Worm (Caenorhabditis elegans) whole organism, L4/young adult: ENCODE measurements around the gene kin-24.

ENCODE experiments used
- W03F9.2 ChIP-seq: fragments of 150-350 bp; optimal IDR thresholded peaks from 2 replicates; lab custom pipeline; 2014; ENCODE audit warnings: missing biosample characterization, missing genetic modification characterization
- dao-5 ChIP-seq: sonication (generic microtip); optimal IDR thresholded peaks from 2 replicates; lab custom pipeline; 2016; ENCODE audit warnings: missing genotype, missing genetic modification characterization, moderate library complexity, missing compliant biosample characterization
- him-1 ChIP-seq: sonication (generic microtip); optimal IDR thresholded peaks from 2 replicates; lab custom pipeline; 2016; ENCODE audit warnings: missing genotype, missing genetic modification reagents, missing genetic modification characterization, missing compliant biosample characterization

Gene kin-24

DNA sequence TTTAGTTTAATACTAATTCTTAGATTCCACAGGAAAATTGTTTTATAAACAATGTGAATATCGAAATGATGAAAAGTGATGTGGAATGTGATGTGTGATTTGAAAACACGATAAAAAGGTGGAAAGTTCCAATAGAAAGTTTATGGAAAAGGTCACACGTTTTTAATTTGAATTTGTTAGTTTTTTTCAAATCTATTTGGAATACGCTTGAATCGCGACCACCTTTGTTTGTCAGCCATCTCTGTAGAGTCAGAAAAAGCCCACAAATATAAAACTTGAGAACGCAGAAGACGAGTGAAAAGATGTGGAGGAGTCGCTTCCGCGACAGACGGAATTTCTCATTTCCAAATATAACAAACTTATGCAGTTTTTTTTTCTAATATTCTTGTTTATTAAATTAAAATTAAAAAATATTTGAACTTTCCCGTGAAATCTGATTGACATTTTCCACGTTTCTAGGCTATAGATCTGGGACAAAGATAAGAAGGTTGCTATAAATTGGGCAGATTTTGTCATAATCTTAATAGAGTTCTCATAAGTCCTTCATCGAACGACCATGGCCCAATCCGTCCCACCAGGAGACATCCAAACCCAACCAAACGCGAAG lies at the start of gene kin-24, which contains the start of gene msp-56:
TSS of gene kin-24 (minus strand) at position 101 of the 607 bp plus-strand sequence.
TSS of gene msp-56 (plus strand) at position 557 of the 607 bp plus-strand sequence.
- TF ChIP-seq W03F9.2: no peak
- no peak for TF ChIP-seq dao-5 (tag; lab: Kevin White, UChicago)
- no peak for TF ChIP-seq him-1

DNA sequence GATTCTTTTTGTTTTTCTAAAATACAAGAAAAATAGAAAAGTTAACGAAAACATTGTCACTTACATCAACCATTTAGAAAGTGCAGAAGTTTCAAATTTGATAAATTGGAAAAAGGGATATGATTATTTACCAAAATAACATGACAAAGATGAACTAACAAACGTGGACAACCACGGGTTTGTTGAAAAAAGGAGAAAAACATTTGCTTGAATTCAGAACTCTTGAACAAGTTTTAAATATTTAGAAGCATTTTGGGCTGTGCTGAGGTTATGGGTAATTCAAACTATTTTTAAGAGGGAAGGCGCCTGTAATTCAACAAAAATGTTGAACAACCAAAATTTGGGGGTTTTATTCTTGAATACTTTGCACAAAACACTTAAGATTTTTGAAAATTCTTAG lies 49.0 kb upstream of the kin-24 start, which contains the start of gene ttbk-3:
TSS of gene ttbk-3 (minus strand) at position 101 of the 400 bp plus-strand sequence.
- TF ChIP-seq dao-5 (tag; lab: Kevin White, UChicago) (no peak), W03F9.2 (no peak), him-1 (no peak)

DNA sequence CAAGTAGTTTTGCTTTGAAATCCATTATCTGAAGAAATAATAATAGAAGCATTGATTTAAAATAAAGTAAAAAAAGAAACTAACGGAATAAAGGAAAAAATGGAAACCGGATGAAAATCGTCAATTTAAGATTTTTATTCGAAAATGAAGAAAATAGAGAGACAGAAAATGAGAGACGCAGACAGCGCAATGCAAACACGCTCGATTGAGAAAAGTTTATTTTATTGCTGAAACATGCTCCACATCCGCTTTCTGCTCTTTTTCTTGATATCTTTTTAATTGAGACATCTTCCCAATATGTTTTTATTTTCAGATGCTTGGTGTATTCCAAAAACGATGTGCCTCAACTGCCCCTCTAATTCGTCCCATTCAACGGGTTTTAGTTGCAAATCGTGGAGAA lies 43.4 kb upstream of the kin-24 start, which contains the start of the genes prp-18 and mccc-1:
TSS of gene prp-18 (minus strand) at position 127 of the 400 bp plus-strand sequence.
TSS of gene mccc-1 (plus strand) at position 314 of the 400 bp plus-strand sequence.
- TF ChIP-seq dao-5 (tag; lab: Kevin White, UChicago): no peak
- no peak for TF ChIP-seq him-1

DNA sequence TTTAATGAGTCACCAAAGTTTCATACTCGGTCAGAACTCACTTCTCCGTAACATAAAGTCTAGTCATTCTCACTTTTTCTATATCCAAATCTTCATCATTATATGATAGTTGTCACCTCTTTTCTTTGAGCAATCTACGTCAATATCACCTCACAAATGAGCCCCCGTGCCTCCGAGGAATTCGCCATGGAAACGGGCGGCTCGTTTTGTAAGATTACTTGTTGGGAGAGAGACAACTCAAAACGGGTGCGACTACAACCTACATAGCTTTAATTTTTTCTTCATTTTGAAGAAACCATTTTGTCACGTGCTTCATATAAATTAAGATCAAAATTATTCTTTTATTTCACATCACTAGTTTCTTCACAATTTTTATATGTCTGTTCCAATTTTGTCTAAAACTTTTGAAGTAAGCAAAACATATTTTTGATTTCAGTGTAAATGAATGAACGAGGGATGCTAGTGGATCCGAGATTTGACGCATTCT lies 38.1 kb upstream of the kin-24 start, which contains the start of gene nhr-4:
TSS of gene nhr-4 (plus strand) at position 437 of the 487 bp plus-strand sequence.
- no peak for TF ChIP-seq W03F9.2
- TF ChIP-seq him-1: no peak

DNA sequence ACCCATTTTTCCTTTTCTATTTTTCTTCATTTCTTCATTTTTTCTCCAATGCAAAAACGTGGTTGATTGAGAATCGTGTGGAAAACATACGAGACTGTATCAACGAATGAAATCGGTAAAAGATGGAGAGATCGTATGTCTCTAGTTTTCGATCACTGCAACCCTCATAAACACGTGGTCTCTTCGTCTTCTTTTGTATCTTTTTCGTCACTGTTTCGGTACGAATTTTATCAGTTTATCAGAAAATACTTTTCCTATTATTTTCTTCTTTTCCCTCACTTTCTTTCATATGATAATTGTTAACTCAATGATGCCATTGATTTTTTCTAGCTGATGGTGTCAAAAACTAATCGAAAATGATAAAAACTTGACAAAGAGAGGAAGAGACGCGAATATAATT lies 34.8 kb upstream of the kin-24 start:
- TF ChIP-seq him-1 (no peak), dao-5 (tag; lab: Kevin White, UChicago) (no peak), W03F9.2 (no peak)

DNA sequence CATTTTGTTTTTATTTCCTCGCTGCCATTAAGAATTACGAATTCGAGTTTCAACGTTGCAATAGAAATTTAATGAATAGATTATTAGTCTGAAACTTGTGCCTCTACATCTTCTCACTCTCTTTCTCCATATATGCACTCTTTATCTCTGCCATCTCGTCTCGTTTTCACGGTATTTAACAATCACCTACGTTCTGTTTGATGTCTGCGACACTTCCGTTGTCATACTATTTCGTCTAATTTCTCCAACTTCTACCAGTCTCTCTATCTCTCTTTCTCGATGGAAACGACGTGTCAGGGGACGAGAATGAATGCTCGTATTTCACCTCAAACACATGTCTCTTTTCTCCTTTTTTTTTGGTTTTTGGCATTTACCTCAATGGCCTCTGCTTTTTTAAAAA lies 33.0 kb upstream of the kin-24 start:
- TF ChIP-seq W03F9.2 (peak; percentile 30), him-1 (no peak)

DNA sequence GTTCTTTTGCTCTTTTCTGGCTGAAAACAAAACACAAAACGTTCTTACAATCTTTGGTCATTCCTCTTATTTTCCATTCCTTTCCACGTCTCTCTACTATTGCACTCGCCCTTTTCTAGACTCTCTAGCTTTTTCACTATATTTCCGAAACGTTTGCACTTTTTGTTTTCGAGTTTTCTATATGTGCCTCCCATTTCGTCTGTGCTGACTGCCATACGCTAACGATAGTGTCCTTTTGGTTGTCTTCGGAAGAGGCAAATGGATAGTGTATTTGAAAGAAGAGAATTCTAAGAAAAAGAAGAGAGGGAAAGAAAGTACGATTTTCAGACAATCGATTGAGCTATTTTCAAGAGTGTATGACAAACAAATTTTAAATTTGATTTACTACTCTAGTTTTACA lies 31.9 kb upstream of the kin-24 start:
- TF ChIP-seq him-1: no peak
- TF ChIP-seq dao-5 (tag; lab: Kevin White, UChicago): no peak

DNA sequence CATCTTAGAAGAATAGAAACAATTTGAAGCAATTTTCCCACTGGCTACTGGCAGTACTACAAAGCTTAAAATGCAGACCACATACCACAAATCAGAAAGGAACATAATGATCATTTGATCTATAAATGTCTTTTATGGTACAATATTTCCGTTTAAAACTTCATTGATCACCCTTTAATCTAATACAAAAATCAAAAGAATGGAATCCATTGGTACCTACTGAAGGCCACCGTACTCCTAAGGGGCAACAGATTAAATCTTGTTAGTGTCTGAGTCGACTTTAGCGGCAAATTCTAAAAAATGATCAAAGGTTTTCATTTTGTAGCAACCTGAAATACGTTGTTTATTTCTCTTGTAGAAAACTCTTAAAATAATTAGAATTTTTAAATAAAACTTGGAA lies 31.3 kb upstream of the kin-24 start:
- no peak for TF ChIP-seq him-1
- no peak for TF ChIP-seq dao-5 (tag; lab: Kevin White, UChicago)
- no peak for TF ChIP-seq W03F9.2

DNA sequence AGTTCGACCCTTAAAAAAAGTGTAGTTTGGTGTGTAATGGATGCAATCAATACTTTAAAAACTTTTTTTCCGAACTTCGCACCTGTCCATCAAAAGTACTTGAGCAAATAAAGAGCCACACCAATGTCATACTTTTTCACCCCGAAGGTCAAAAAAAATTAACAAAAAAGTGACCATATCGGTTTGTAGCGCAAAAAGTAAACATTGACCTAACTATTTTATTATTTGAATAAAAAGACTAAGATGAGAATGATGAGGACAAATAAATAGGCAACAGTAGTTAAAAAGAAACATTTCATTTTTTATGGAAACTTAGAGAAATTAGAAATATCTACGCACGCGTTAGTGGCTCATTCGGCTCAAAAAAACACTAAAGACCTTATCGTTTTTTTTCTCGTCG lies 28.5 kb upstream of the kin-24 start:
- TF ChIP-seq dao-5 (tag; lab: Kevin White, UChicago) (no peak), W03F9.2 (no peak), him-1 (no peak)

DNA sequence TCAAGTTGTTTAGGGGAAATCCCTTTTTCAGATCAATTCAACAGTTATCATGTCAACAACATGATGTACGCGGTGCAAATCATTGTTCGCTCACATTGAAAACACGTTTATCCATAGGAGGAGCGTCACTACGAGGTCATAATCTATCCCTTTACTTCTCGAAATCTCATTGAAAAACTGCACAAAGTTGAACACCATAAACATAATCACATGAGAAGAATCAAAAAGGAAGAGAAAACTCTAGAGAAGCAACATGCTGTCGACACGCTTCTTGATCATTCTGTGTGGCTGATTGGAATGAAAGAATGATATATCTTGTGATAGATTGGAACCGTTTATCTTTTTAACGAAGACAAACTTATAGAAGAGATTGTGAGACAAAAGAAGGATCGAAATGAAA lies 27.0 kb upstream of the kin-24 start:
- TF ChIP-seq him-1 (no peak), dao-5 (tag; lab: Kevin White, UChicago) (no peak), W03F9.2 (no peak)

DNA sequence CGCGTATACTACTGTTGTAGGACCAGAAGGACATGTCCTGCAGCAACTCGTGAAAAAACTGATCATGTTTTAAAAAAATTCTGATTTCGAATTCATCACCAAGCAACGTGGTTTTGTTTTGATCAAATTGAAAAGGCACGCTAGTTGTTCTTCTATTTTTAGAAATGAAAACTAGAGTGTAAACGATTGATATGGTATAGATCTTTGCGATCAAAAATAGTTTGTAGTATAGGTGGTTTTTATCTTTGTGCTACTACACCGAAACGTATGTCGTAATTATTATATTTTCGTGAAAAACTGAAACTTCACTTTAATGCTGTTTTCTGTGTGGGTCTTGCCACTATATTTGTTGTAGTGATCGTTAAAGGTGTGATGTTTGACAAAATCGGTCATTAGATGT lies 26.0 kb upstream of the kin-24 start:
- TF ChIP-seq him-1: no peak
- no peak for TF ChIP-seq dao-5 (tag; lab: Kevin White, UChicago)
- TF ChIP-seq W03F9.2: no peak

DNA sequence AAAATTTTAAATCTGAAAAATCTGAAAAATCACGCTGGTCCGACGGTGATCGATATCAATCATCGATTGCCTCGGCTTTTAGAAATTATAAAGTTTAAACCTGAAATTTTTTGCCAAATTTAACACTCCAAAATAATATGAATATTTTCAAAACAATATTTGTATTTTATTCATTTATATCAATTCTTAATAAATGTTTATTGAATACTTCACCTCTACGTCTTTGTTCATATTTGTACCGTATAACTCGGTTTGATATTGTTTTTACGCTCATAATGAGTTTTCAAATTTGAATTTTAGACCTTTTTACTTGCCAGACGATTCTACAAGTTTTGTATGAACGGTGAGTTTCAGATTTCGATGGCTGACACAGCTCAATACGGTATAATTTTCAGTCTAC lies 23.9 kb upstream of the kin-24 start, which contains the start of the genes K07F5.15 and K07F5.22:
TSS of gene K07F5.15 (plus strand) at position 301 of the 400 bp plus-strand sequence.
TSS of gene K07F5.22 (plus strand) at position 301 of the 400 bp plus-strand sequence.
- TF ChIP-seq dao-5 (tag; lab: Kevin White, UChicago): no peak
- TF ChIP-seq W03F9.2: no peak
- TF ChIP-seq him-1: no peak

DNA sequence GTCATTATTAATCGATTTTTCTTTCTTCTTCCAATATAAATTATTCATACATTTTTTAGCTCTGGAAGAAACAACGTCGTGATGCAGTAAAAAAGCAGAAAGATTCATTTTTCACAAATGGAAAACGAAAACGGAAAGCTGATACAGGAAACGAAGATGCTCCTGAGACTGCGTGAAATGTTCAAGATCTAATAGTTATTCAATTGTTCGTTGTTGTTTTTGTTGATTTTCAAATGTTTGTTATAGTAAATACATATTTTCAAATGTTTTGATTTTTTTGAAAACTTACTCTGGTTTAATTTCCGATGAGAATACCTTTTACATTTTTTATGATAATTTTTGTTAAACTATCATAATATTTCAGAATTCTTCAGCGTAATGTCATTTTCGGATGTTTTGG lies 22.9 kb upstream of the kin-24 start, which contains the start of gene K07F5.16:
TSS of gene K07F5.16 (plus strand) at position 301 of the 400 bp plus-strand sequence.
- TF ChIP-seq him-1: no peak
- no peak for TF ChIP-seq W03F9.2
- TF ChIP-seq dao-5 (tag; lab: Kevin White, UChicago): no peak

DNA sequence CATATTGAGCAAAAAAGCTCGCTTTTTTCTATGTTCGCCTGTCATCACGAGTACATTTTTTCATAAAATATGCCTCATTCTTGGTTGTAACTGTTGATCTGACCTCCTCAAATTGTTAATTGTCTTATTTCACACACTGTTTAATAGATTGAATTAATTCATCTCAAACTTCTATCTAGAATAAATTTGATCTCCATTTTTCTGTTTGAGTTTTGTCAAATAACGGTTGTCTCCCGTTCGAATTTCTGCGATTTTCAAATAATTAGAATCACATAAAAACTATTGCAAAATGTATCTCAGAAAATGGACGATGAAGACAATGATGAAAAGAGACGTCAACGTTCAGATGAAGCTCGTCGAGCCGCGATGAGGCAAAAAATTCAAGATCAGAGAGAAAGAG lies 21.0 kb upstream of the kin-24 start, which contains the start of gene K07F5.14:
TSS of gene K07F5.14 (plus strand) at position 301 of the 400 bp plus-strand sequence.
- TF ChIP-seq dao-5 (tag; lab: Kevin White, UChicago) (no peak), him-1 (no peak), W03F9.2 (no peak)

DNA sequence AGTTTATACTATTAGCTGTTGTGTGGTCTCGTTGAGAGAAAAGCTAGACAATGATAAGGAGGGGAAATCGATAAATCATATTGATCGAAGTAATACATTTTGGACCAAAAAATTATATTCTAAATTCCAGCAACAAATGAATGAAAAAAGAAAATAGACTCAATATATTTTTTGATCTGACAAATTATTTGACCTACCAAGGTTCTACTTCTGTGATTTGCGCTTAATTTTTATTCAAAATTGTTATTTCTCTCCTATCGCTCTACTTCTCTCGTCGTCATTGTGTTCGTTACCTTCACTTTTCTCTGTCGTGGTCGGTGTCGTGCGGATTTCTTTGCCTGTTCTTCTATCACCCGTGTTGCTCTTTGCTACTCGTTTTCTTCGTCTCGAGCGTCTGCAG lies 18.1 kb upstream of the kin-24 start:
- TF ChIP-seq dao-5 (tag; lab: Kevin White, UChicago) (no peak), him-1 (no peak), W03F9.2 (no peak)
